Worm (Caenorhabditis elegans) whole organism, late embryonic: ENCODE results near the gene C08F8.15.

ENCODE experiments used
- C08G9.2 ChIP-seq: sonication (generic microtip); optimal IDR thresholded peaks from 2 replicates; lab custom pipeline; 2016; ENCODE audit warnings: mild to moderate bottlenecking, missing genetic modification characterization, moderate library complexity, missing compliant biosample characterization
- F13H6.1 ChIP-seq: sonication (generic microtip); optimal IDR thresholded peaks from 2 replicates; lab custom pipeline; 2016; ENCODE audit warnings: missing genetic modification characterization, missing compliant biosample characterization
- K02D7.2 ChIP-seq: sonication (generic microtip); optimal IDR thresholded peaks from 2 replicates; lab custom pipeline; 2017; ENCODE audit warnings: mild to moderate bottlenecking, missing genetic modification characterization, missing compliant biosample characterization
- K09A11.1 ChIP-seq: sonication (generic microtip); optimal IDR thresholded peaks from 2 replicates; lab custom pipeline; 2017; ENCODE audit warnings: antibody characterized with exemption, mild to moderate bottlenecking, missing genetic modification characterization, missing compliant biosample characterization; ENCODE audit not compliant: insufficient read depth
- T23F11.4 ChIP-seq: fragments of 200-800 bp; sonication (Bioruptor generic); optimal IDR thresholded peaks from 2 replicates; lab custom pipeline; 2018; ENCODE audit warnings: mild to moderate bottlenecking, missing genetic modification characterization, missing compliant biosample characterization
- Y22D7AL.16 ChIP-seq: sonication (generic microtip); optimal IDR thresholded peaks from 2 replicates; lab custom pipeline; 2016; ENCODE audit warnings: missing genetic modification characterization, missing compliant biosample characterization
- ceh-22 ChIP-seq: sonication (generic microtip); optimal IDR thresholded peaks from 2 replicates; lab custom pipeline; 2017; ENCODE audit warnings: missing biosample characterization, missing genetic modification characterization
- ceh-30 ChIP-seq: fragments of 150-350 bp; optimal IDR thresholded peaks from 2 replicates; lab custom pipeline; 2014; ENCODE audit warnings: missing biosample characterization, missing genetic modification characterization
- ceh-31 ChIP-seq: sonication (generic microtip); optimal IDR thresholded peaks from 2 replicates; lab custom pipeline; 2016; ENCODE audit warnings: missing genetic modification characterization, missing compliant biosample characterization
- ceh-34 ChIP-seq: sonication (generic microtip); optimal IDR thresholded peaks from 2 replicates; lab custom pipeline; 2016; ENCODE audit warnings: mild to moderate bottlenecking, missing genetic modification characterization, missing compliant biosample characterization
- ceh-9 ChIP-seq: sonication (generic microtip); optimal IDR thresholded peaks from 2 replicates; lab custom pipeline; 2016; ENCODE audit warnings: mild to moderate bottlenecking, missing genetic modification characterization, inconsistent platforms, missing compliant biosample characterization
- dmd-4 ChIP-seq: sonication (generic microtip); optimal IDR thresholded peaks from 2 replicates; lab custom pipeline; 2016; ENCODE audit warnings: borderline replicate concordance, missing genetic modification characterization, missing compliant biosample characterization
- dve-1 ChIP-seq: sonication (generic microtip); optimal IDR thresholded peaks from 2 replicates; lab custom pipeline; 2017; ENCODE audit warnings: antibody characterized with exemption, mild to moderate bottlenecking, missing genetic modification characterization, missing compliant biosample characterization
- elt-2 ChIP-seq: sonication (generic microtip); optimal IDR thresholded peaks from 2 replicates; lab custom pipeline; 2016; ENCODE audit warnings: missing genetic modification reagents, missing genetic modification characterization, missing compliant biosample characterization
- eyg-1 ChIP-seq: sonication (generic microtip); optimal IDR thresholded peaks from 2 replicates; lab custom pipeline; 2016; ENCODE audit warnings: missing genotype, missing genetic modification characterization, missing compliant biosample characterization
- fax-1 ChIP-seq: sonication (generic microtip); optimal IDR thresholded peaks from 2 replicates; lab custom pipeline; 2016; ENCODE audit warnings: missing genotype, missing genetic modification characterization, missing compliant biosample characterization
- gmeb-2 ChIP-seq: sonication (generic microtip); optimal IDR thresholded peaks from 2 replicates; lab custom pipeline; 2016; ENCODE audit warnings: missing genetic modification characterization, inconsistent platforms, missing compliant biosample characterization
- hlh-6 ChIP-seq: sonication (generic microtip); optimal IDR thresholded peaks from 2 replicates; lab custom pipeline; 2016; ENCODE audit warnings: missing genotype, missing genetic modification characterization, missing compliant biosample characterization
- hlh-8 ChIP-seq: sonication (generic microtip); optimal IDR thresholded peaks from 2 replicates; lab custom pipeline; 2016; ENCODE audit warnings: missing genotype, missing genetic modification characterization, missing compliant biosample characterization
- lim-6 ChIP-seq: sonication (generic microtip); optimal IDR thresholded peaks from 2 replicates; lab custom pipeline; 2016; ENCODE audit warnings: missing genetic modification characterization, missing compliant biosample characterization
- madf-2 ChIP-seq: sonication (generic microtip); optimal IDR thresholded peaks from 2 replicates; lab custom pipeline; 2017; ENCODE audit warnings: missing genetic modification characterization, missing compliant biosample characterization
- mec-3 ChIP-seq: sonication (generic microtip); optimal IDR thresholded peaks from 2 replicates; lab custom pipeline; 2016; ENCODE audit warnings: borderline replicate concordance, missing genetic modification characterization, missing compliant biosample characterization
- nhr-11 ChIP-seq: fragments of 150-350 bp; optimal IDR thresholded peaks from 2 replicates; lab custom pipeline; 2014; ENCODE audit warnings: missing biosample characterization, missing genetic modification characterization
- nhr-232 ChIP-seq: sonication (generic microtip); optimal IDR thresholded peaks from 2 replicates; lab custom pipeline; 2016; ENCODE audit warnings: missing genetic modification characterization, missing compliant biosample characterization
- npax-4 ChIP-seq: sonication (generic microtip); optimal IDR thresholded peaks from 2 replicates; lab custom pipeline; 2016; ENCODE audit warnings: missing genetic modification characterization, missing compliant biosample characterization
- odd-2 ChIP-seq: sonication (generic microtip); optimal IDR thresholded peaks from 2 replicates; lab custom pipeline; 2017; ENCODE audit warnings: antibody characterized with exemption, mild to moderate bottlenecking, missing genetic modification characterization, missing compliant biosample characterization
- pag-3 ChIP-seq: sonication (generic microtip); optimal IDR thresholded peaks from 2 replicates; lab custom pipeline; 2016; ENCODE audit warnings: missing compliant biosample characterization, missing genetic modification characterization, borderline replicate concordance
- pax-1 ChIP-seq: fragments of 150-350 bp; optimal IDR thresholded peaks from 2 replicates; lab custom pipeline; 2014; ENCODE audit warnings: missing biosample characterization, missing genetic modification characterization
- pha-2 ChIP-seq: sonication (generic microtip); optimal IDR thresholded peaks from 2 replicates; lab custom pipeline; 2017; ENCODE audit warnings: mild to moderate bottlenecking, missing genetic modification characterization, missing compliant biosample characterization
- pros-1 ChIP-seq: fragments of 150-350 bp; optimal IDR thresholded peaks from 2 replicates; lab custom pipeline; 2014; ENCODE audit warnings: missing biosample characterization, missing genetic modification reagents, missing genetic modification characterization
- ref-2 ChIP-seq: sonication (generic microtip); optimal IDR thresholded peaks from 2 replicates; lab custom pipeline; 2016; ENCODE audit warnings: missing genetic modification characterization, missing compliant biosample characterization
- sdc-2 ChIP-seq: sonication (generic microtip); optimal IDR thresholded peaks from 2 replicates; lab custom pipeline; 2016; ENCODE audit warnings: missing genotype, missing genetic modification characterization, missing compliant biosample characterization
- sox-2 ChIP-seq: fragments of 200-800 bp; sonication (Bioruptor generic); IDR thresholded peaks from 2 replicates; pipeline ENCODE4 v1.3.6; 2022; ENCODE audit warnings: missing genetic modification reagents, missing genetic modification characterization, missing compliant biosample characterization
- sox-4 ChIP-seq: sonication (generic microtip); optimal IDR thresholded peaks from 2 replicates; lab custom pipeline; 2017; ENCODE audit warnings: mild to moderate bottlenecking, missing genetic modification characterization, inconsistent platforms, missing compliant biosample characterization
- tbx-2 ChIP-seq: sonication (generic microtip); optimal IDR thresholded peaks from 2 replicates; lab custom pipeline; 2016; ENCODE audit warnings: missing genetic modification characterization, missing compliant biosample characterization
- tbx-7 ChIP-seq: sonication (generic microtip); optimal IDR thresholded peaks from 2 replicates; lab custom pipeline; 2016; ENCODE audit warnings: missing genotype, missing genetic modification characterization, missing compliant biosample characterization
- ttx-3 ChIP-seq: sonication (generic microtip); optimal IDR thresholded peaks from 2 replicates; lab custom pipeline; 2016; ENCODE audit warnings: missing genetic modification reagents, missing genetic modification characterization, missing compliant biosample characterization
- unc-42 ChIP-seq: sonication (generic microtip); optimal IDR thresholded peaks from 2 replicates; lab custom pipeline; 2016; ENCODE audit warnings: missing genotype, missing genetic modification characterization, missing compliant biosample characterization
- unc-55 ChIP-seq: sonication (generic microtip); optimal IDR thresholded peaks from 2 replicates; lab custom pipeline; 2017; ENCODE audit warnings: missing biosample characterization, missing genetic modification reagents, missing genetic modification characterization
- zip-5 ChIP-seq: sonication (generic microtip); optimal IDR thresholded peaks from 2 replicates; lab custom pipeline; 2016; ENCODE audit warnings: missing genetic modification characterization, missing compliant biosample characterization
- ztf-16 ChIP-seq: sonication (generic microtip); optimal IDR thresholded peaks from 2 replicates; lab custom pipeline; 2017; ENCODE audit warnings: missing genetic modification characterization, missing compliant biosample characterization

C08F8.15 gene

ce11 chrIV:11130774-11131173 is 29.8 kb downstream of the C08F8.15 start:
- no peak for TF ChIP-seq sox-2 (GFP tag; lab: Robert Waterston, UW)
- TF ChIP-seq odd-2 (tag; lab: Kevin White, UChicago), result no peak
- TF ChIP-seq zip-5, result no peak
- no peak for TF ChIP-seq eyg-1
- no peak for TF ChIP-seq mec-3 (tag; lab: Kevin White, UChicago)
- no peak for TF ChIP-seq T23F11.4 (GFP tag; lab: Kevin White, UChicago)
- no peak for TF ChIP-seq nhr-11
- TF ChIP-seq ceh-34 (tag; lab: Kevin White, UChicago), result no peak
- no peak for TF ChIP-seq elt-2 (tag; lab: Kevin White, UChicago)
- no peak for TF ChIP-seq hlh-6 (tag; lab: Kevin White, UChicago)
- no peak for TF ChIP-seq madf-2
- no peak for TF ChIP-seq pha-2 (tag; lab: Kevin White, UChicago)
- no peak for TF ChIP-seq pag-3
- no peak for TF ChIP-seq pax-1 (tag; lab: Kevin White, UChicago)
- TF ChIP-seq hlh-8, result no peak
- TF ChIP-seq sox-4 (tag; lab: Kevin White, UChicago), result no peak
- no peak for TF ChIP-seq nhr-232
- TF ChIP-seq dmd-4 (tag; lab: Kevin White, UChicago), result no peak
- no peak for TF ChIP-seq pros-1 (tag; lab: Kevin White, UChicago)
- TF ChIP-seq lim-6 (tag; lab: Kevin White, UChicago), result no peak
- TF ChIP-seq, all 69 proteins: peak for 0

ce11 chrIV:11126028-11126427 is 34.6 kb downstream of the C08F8.15 start:
- TF ChIP-seq tbx-2 (tag; lab: Kevin White, UChicago) (no peak), ref-2 (tag; lab: Kevin White, UChicago) (no peak), npax-4 (tag; lab: Kevin White, UChicago) (no peak), ceh-31 (tag; lab: Kevin White, UChicago) (no peak), sox-2 (GFP tag; lab: Robert Waterston, UW) (no peak), C08G9.2 (tag; lab: Kevin White, UChicago) (no peak), K02D7.2 (tag; lab: Kevin White, UChicago) (no peak), tbx-7 (no peak), elt-2 (tag; lab: Kevin White, UChicago) (no peak), ceh-30 (no peak), nhr-232 (no peak), sox-4 (tag; lab: Kevin White, UChicago) (no peak), lim-6 (tag; lab: Kevin White, UChicago) (no peak), unc-42 (tag; lab: Kevin White, UChicago) (no peak), hlh-8 (no peak), dve-1 (tag; lab: Kevin White, UChicago) (no peak), ttx-3 (tag; lab: Kevin White, UChicago) (no peak), K09A11.1 (tag; lab: Kevin White, UChicago) (no peak)

ce11 chrIV:11126004-11126027 is 34.8 kb downstream of the C08F8.15 start, which contains the start of gene swsn-4:
TSS of gene swsn-4 (plus strand) at chrIV:11126024.
- TF ChIP-seq sdc-2 (no peak), ztf-16 (tag; lab: Kevin White, UChicago) (no peak), ceh-34 (tag; lab: Kevin White, UChicago) (no peak), gmeb-2 (tag; lab: Kevin White, UChicago) (no peak), F13H6.1 (tag; lab: Kevin White, UChicago) (no peak), Y22D7AL.16 (tag; lab: Kevin White, UChicago) (no peak), ceh-9 (no peak)

ce11 chrIV:11125604-11126003 is 35.0 kb downstream of the C08F8.15 start:
- TF ChIP-seq ceh-30 (no peak), nhr-232 (no peak), unc-42 (tag; lab: Kevin White, UChicago) (no peak), dmd-4 (tag; lab: Kevin White, UChicago) (no peak), ref-2 (tag; lab: Kevin White, UChicago) (no peak), sox-2 (GFP tag; lab: Robert Waterston, UW) (no peak), tbx-2 (tag; lab: Kevin White, UChicago) (no peak), pag-3 (no peak), pros-1 (tag; lab: Kevin White, UChicago) (no peak), gmeb-2 (tag; lab: Kevin White, UChicago) (no peak), fax-1 (tag; lab: Kevin White, UChicago) (no peak), unc-55 (GFP tag; lab: Kevin White, UChicago) (no peak), ceh-22 (tag; lab: Kevin White, UChicago) (no peak)
